Worm (Caenorhabditis elegans): ENCODE results near the gene F28A10.4.

- no peak for TF ChIP-seq flt-1 (GFP tag; IDR thresholded peaks at IDR 0.05)
- TF ChIP-seq hmbx-1 (tag; optimal IDR thresholded peaks at IDR 0.05), result no peak
- no peak for TF ChIP-seq ama-1 (optimal IDR thresholded peaks at IDR 0.05)
- no peak for TF ChIP-seq tbx-11 (GFP tag; IDR thresholded peaks at IDR 0.05)
- no peak for TF ChIP-seq tbx-37 (GFP tag; conservative IDR thresholded peaks at IDR 0.05)
- no peak for TF ChIP-seq scrt-1 (GFP tag; IDR thresholded peaks at IDR 0.05)
- no peak for TF ChIP-seq aly-1 (tag; optimal IDR thresholded peaks at IDR 0.05)
- no peak for TF ChIP-seq ceh-36 (tag; optimal IDR thresholded peaks at IDR 0.05)
- TF ChIP-seq pes-1 (GFP tag; IDR thresholded peaks at IDR 0.05), result no peak
- no peak for TF ChIP-seq tra-4 (tag; optimal IDR thresholded peaks at IDR 0.05)
- no peak for TF ChIP-seq sea-1 (GFP tag; conservative IDR thresholded peaks at IDR 0.05)
- TF ChIP-seq ceh-13 (GFP tag; optimal IDR thresholded peaks at IDR 0.05), result no peak
- TF ChIP-seq hnd-1 (tag; optimal IDR thresholded peaks at IDR 0.05), result no peak
- TF ChIP-seq hmg-4 (GFP tag; optimal IDR thresholded peaks at IDR 0.05), result no peak
Observed at ce11 chrII:799700-800099, 44.4 kb upstream of the F28A10.4 start, which contains the start of gene F46F5.14.

Measured in whole organism, early embryonic.